Worm (Caenorhabditis elegans): ENCODE results near the gene Y56A3A.7.

Y56A3A.7 gene

ce11 chrIII:11917525-11917924 is 29.3 kb downstream of the Y56A3A.7 start:
- TF ChIP-seq B0336.3 (GFP tag; IDR thresholded peaks at IDR 0.05): no peak; the same call in 1 of the 2 replicates
- no peak for TF ChIP-seq F37B4.10 (GFP tag; IDR thresholded peaks at IDR 0.05)
- TF ChIP-seq nfyb-1 (GFP tag; IDR thresholded peaks at IDR 0.05): 0 out of 2 replicates have a peak, but pooled peaks have one; percentile 68
- peak; percentile 60; the same call in 1 of the 2 replicates for TF ChIP-seq Y79H2A.3 (GFP tag; conservative IDR thresholded peaks at IDR 0.05)
- TF ChIP-seq hlh-12 (tag; optimal IDR thresholded peaks at IDR 0.05): no peak
- no peak for TF ChIP-seq cebp-1 (GFP tag; IDR thresholded peaks at IDR 0.05)
- no peak for TF ChIP-seq cebp-1 (tag; optimal IDR thresholded peaks at IDR 0.05)
- TF ChIP-seq rcor-1 (GFP tag; IDR thresholded peaks at IDR 0.05): no peak
- TF ChIP-seq ekl-4 (GFP tag; IDR thresholded peaks at IDR 0.05): 0 out of 2 replicates have a peak, but pooled peaks have one; percentile 36
- TF ChIP-seq lin-35 (GFP tag; optimal IDR thresholded peaks at IDR 0.05): peak in 1 of 3 experiments; percentile 13
- no peak for TF ChIP-seq F57C9.4 (tag; optimal IDR thresholded peaks at IDR 0.05)
- 0 out of 2 replicates have a peak, but pooled peaks have one; percentile 18 for TF ChIP-seq madf-6 (GFP tag; IDR thresholded peaks at IDR 0.05)
- TF ChIP-seq lsl-1 (GFP tag; optimal IDR thresholded peaks at IDR 0.05): peak; percentile 1
- TF ChIP-seq hrde-1 (tag; optimal IDR thresholded peaks at IDR 0.05; ENCODE audit: borderline replicate concordance): peak; percentile 86
- no peak for TF ChIP-seq lsy-27 (tag; optimal IDR thresholded peaks at IDR 0.05; ENCODE audit: borderline replicate concordance, insufficient read depth)
- no peak for TF ChIP-seq mcd-1 (GFP tag; IDR thresholded peaks at IDR 0.05)
- TF ChIP-seq let-526 (GFP tag; IDR thresholded peaks at IDR 0.05): no peak
- TF ChIP-seq Y53G8AR.9 (GFP tag; conservative IDR thresholded peaks at IDR 0.05): peak; percentile 29; the same call in 1 of the 2 replicates
- TF ChIP-seq ceh-91 (GFP tag; IDR thresholded peaks at IDR 0.05): no peak
- TF ChIP-seq B0019.2 (GFP tag; conservative IDR thresholded peaks at IDR 0.05): no peak
- no peak for TF ChIP-seq sptf-2 (GFP tag; optimal IDR thresholded peaks at IDR 0.05)
- no peak for TF ChIP-seq F10E7.11 (tag; optimal IDR thresholded peaks at IDR 0.05)
- TF ChIP-seq egl-18 (GFP tag; IDR thresholded peaks at IDR 0.05): no peak
- no peak for TF ChIP-seq B0035.1 (tag; optimal IDR thresholded peaks at IDR 0.05)
- TF ChIP-seq dpff-1 (tag; optimal IDR thresholded peaks at IDR 0.05): peak; percentile 28
- no peak for TF ChIP-seq athp-1 (tag; optimal IDR thresholded peaks at IDR 0.05)

- TF ChIP-seq let-526 (GFP tag; IDR thresholded peaks at IDR 0.05) (no peak), lin-26 (GFP tag; IDR thresholded peaks at IDR 0.05) (no peak; the same call in 1 of the 2 replicates), aptf-2 (GFP tag; conservative IDR thresholded peaks at IDR 0.05) (no peak), F22D6.2 (tag; optimal IDR thresholded peaks at IDR 0.05) (no peak), egrh-3 (GFP tag; IDR thresholded peaks at IDR 0.05) (no peak), bed-1 (GFP tag; IDR thresholded peaks at IDR 0.05) (no peak), hrde-1 (tag; optimal IDR thresholded peaks at IDR 0.05; ENCODE audit: borderline replicate concordance) (no peak), T07F8.4 (tag; optimal IDR thresholded peaks at IDR 0.05) (no peak), Y53F4B.3 (GFP tag; IDR thresholded peaks at IDR 0.05) (no peak), C17E4.6 (GFP tag; IDR thresholded peaks at IDR 0.05) (no peak), ztf-18 (tag; optimal IDR thresholded peaks at IDR 0.05) (no peak), hsf-1 (GFP tag; IDR thresholded peaks at IDR 0.05) (no peak), nhr-120 (GFP tag; IDR thresholded peaks at IDR 0.05) (no peak), D2030.7 (GFP tag; IDR thresholded peaks at IDR 0.05) (no peak), mcd-1 (GFP tag; IDR thresholded peaks at IDR 0.05) (no peak), athp-1 (tag; optimal IDR thresholded peaks at IDR 0.05) (no peak), nfyb-1 (GFP tag; IDR thresholded peaks at IDR 0.05) (no peak), Y67H2A.10 (GFP tag; conservative IDR thresholded peaks at IDR 0.05) (no peak), sea-2 (GFP tag; IDR thresholded peaks at IDR 0.05) (no peak)
Observed at ce11 chrIII:11917090-11917489, 29.7 kb downstream of the Y56A3A.7 start.
